Fruit fly (Drosophila melanogaster): ENCODE results near the gene CG13131.

CG13131 gene

DNA sequence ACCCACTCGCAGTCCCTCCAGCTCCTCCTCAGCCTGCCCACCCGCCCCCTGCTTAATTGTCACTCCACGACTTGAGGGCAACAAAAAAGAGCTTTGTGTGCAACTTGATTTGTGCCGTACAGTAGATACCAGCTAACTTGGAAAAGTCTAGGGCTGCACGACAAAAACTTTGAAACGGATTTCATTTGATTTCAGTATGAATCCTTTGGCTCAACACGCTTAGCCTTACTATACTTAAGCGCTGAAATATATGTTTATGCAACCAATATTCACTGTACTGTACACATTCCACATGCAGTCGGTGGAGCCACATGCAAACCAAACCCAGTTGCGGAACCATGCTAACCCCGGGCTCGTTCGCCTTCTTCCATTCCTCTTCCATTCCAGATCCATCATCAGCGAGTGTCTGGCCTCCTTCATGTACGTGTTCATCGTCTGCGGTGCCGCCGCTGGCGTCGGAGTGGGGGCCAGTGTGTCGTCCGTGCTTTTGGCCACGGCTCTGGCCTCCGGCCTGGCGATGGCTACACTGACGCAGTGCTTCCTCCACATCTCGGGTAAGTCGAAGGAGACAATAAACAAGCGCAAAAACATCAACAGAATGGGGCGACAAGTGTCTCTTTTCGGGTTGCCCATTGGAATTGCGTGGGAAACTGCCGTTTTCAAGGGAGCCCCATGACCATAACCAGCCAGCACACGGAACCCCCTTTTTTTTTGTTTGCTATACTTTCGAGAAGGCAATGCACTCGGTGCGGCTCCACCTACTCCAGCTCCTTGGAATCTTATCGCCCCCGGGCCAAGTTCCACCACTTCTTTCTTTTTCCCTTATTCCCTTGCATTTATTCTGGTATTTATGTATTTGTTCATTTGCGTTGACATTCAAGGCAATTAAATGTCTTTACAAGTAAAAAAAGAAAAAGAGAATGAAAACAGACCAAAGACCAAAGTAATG is 30.6 kb downstream of the CG13131 start:
- peak in 1 of 2 experiments; percentile 3 for TF ChIP-seq EcR (GFP tag; optimal IDR thresholded peaks at IDR 0.05)
- TF ChIP-seq psq (optimal IDR thresholded peaks at IDR 0.05) = no peak

DNA sequence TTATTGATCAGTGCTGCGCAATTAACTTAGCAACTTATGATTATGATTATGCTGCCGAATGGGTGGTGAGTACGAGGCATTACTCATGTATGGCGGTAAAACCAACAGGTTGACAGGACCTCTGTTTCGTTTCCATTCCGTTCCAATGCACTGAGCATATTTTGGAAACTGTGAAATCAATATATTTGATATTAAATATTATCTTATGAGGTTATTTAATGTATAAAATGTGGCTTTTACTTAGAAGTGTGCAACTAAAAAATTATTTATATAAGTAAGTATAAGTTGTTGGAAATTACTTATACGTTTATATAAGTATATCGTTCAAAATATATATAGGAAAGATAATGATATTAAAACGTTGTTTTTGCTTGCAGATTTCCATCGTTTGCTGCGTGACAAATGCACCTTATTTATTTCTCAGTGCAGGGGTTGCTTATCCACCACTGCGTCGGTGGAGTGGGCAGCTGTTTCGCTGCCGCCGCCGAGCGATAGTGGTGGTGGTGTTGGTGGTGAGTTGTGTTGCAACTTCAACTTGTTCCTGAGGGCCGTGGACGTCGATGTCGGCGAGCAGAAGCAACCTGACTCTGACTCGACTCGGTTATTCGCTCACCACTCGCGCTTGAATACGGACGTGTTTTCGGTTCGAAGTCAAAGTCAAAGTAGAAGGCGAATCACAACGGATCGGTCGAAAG is 33.0 kb downstream of the CG13131 start, which contains the start of gene bib:
bib (plus strand) TSS at position 568 of the 695 bp plus-strand sequence.
- TF ChIP-seq CG8478 (optimal IDR thresholded peaks at IDR 0.05) (no peak), EcR (GFP tag; optimal IDR thresholded peaks at IDR 0.05) (no peak), Dll (optimal IDR thresholded peaks at IDR 0.05) (no peak), usp (GFP tag; optimal IDR thresholded peaks at IDR 0.05) (no peak), psq (optimal IDR thresholded peaks at IDR 0.05) (no peak), pan (optimal IDR thresholded peaks at IDR 0.05) (no peak)

DNA sequence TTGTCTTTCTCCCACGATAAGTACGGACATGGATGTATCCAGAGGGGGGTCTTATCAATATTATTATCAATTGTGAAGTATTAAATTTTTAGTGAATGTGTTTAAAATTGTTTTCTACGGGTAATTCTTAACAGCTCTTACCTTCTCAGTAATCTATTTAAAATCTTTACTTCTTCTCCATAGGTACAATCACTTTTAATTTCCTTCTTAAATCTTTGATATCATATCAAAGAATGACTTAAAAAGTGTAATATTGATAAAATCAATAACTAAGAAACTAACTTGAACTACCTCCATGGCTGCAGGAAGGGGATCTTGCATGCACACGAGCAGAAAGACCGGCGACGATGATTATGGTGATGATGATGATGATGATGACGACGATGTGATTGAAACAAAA is 34.7 kb downstream of the CG13131 start:
- TF ChIP-seq pan (optimal IDR thresholded peaks at IDR 0.05) = no peak

DNA sequence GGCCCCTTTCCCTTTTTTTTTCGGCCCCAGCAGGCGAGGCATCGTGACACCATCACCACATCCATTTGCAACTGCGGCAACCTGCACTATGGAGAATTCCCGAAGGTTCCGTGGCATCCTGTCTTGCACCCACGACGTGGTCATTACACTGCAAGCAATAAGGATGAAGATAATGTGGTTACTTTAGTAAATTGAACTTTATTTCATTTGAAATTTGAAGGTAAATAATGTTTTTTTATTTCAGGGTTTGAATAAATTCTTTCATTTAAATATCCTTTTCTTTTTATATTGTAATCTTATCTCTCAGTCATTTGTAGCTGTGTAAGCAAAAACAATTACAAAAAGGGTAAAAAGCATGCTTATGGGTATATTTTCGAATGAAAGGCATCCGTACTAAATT is 35.5 kb downstream of the CG13131 start:
- no peak for TF ChIP-seq Dll (optimal IDR thresholded peaks at IDR 0.05)

DNA sequence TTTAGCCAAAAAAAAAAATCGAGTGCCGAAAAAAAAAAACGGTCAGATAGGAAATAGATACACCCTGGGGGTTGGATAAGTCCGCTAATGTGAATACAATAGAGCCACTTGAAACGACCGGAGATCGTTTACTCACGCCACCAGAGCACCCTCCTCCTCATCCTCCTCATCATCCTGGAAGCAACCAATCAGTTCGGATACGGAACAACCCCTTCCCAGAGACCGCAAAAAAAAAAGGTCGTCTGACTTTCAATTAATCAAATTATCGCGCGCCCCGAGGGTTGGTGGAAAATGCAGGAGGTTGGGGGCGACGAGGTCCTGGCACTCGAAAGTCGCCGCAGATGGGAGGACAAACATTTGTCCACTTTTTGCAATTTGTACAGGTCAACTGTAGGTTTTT is 44.6 kb downstream of the CG13131 start:
- no peak for TF ChIP-seq usp (GFP tag; optimal IDR thresholded peaks at IDR 0.05)
- no peak for TF ChIP-seq pan (optimal IDR thresholded peaks at IDR 0.05)
- no peak for TF ChIP-seq psq (optimal IDR thresholded peaks at IDR 0.05)
- no peak for TF ChIP-seq Dll (optimal IDR thresholded peaks at IDR 0.05)
- no peak for TF ChIP-seq CG8478 (optimal IDR thresholded peaks at IDR 0.05)
- TF ChIP-seq EcR (GFP tag; optimal IDR thresholded peaks at IDR 0.05) = no peak

DNA sequence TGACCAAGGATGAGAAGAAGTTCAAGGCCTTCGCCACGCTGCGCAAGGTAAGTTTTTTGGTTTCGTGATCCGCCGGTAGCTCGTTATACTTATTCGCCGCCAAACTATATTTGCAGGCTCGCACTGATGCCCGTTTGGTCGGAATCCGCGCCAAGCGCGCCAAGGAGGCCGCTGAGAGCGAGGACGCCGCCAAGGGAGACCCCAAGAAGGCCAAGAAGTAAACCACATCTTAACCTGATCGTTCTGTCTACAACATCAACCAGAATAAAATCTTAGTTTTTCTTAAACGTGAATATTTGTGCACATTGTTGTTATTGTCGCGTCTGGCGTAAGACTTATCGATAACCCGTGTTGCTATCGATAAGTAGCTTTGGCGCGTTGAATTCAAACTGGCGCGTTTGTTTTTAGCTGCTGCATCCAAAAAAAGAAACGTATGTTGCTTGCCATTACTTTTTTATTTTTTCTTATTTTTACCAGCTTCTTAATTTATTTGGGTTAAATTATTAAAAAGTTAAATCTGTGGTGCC is 49.0 kb downstream of the CG13131 start:
- TF ChIP-seq EcR (GFP tag; optimal IDR thresholded peaks at IDR 0.05) (no peak), pan (optimal IDR thresholded peaks at IDR 0.05) (no peak), psq (optimal IDR thresholded peaks at IDR 0.05) (no peak), usp (GFP tag; optimal IDR thresholded peaks at IDR 0.05) (no peak), CG8478 (optimal IDR thresholded peaks at IDR 0.05) (no peak), Dll (optimal IDR thresholded peaks at IDR 0.05) (no peak)

DNA sequence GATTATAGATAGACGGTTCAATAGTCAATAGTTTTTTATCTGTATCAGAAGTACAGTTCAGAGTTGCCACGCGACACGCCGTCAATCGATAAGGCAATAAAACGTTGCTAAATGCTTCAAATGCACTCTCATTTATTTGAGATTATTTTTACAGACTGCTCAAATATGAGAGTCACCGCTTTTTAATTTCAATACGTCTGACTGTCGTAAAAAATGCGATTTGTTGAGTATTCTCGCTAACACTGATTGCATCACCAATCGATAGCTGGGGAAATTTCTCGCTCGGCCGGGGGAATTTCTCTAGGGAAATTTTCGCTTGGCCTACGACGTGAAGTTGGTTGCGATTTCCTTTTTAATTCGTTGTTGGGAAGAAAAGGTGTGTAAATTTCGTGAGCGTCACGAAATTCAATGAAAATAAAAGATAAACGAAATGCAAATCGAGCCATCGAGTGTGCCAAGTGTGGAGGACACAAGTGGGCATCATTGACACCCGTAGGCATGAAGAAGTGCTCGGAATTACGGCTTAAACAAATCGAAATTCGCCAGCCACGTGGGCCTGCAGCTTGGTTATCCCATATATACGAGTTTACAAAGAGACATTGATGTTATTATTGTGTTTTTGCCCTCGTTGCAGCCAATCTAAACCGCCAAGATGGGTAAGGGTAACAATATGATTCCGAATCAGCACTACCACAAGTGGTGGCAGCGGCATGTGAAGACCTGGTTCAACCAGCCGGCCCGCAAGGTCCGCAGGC is 50.1 kb downstream of the CG13131 start, which contains the start of the genes Dref and RpL13:
Dref (minus strand) TSS at position 247 of the 755 bp plus-strand sequence.
RpL13 (plus strand) TSS at position 331 of the 755 bp plus-strand sequence.
- TF ChIP-seq usp (GFP tag; optimal IDR thresholded peaks at IDR 0.05) (no peak), psq (optimal IDR thresholded peaks at IDR 0.05) (no peak), pan (optimal IDR thresholded peaks at IDR 0.05) (no peak), EcR (GFP tag; optimal IDR thresholded peaks at IDR 0.05) (no peak), Dll (optimal IDR thresholded peaks at IDR 0.05) (no peak), CG8478 (optimal IDR thresholded peaks at IDR 0.05) (no peak)

DNA sequence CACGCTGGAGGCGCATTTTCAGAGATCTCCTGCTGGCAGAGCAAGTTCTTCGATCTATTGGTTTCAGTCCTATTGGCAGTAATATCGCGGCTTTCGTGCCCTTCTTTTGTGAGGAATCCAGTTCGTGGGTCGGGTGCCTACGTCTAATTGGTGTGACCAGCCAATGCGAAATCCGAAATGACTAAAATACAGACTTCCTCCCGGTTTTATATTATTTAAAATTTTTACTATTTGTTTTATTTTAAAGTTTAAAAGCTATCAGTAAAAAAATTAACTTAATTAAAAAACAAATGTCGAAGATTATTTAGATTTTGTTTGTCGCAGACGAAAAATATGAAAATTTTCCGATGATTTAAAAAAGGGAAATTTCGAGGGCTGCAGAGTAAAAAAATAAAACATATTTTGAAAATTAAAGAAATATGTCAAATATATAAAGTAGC is 53.6 kb downstream of the CG13131 start, which contains the start of gene CG5850:
CG5850 (minus strand) TSS at position 347 of the 440 bp plus-strand sequence.
- TF ChIP-seq EcR (GFP tag; optimal IDR thresholded peaks at IDR 0.05) (no peak), usp (GFP tag; optimal IDR thresholded peaks at IDR 0.05) (no peak), CG8478 (optimal IDR thresholded peaks at IDR 0.05) (no peak), psq (optimal IDR thresholded peaks at IDR 0.05) (no peak), pan (optimal IDR thresholded peaks at IDR 0.05) (no peak)
